Fruit fly (Drosophila melanogaster): ENCODE data around the gene CG15888.

The CG15888 gene

dm6 chr3R:13286118-13286579, at the start of gene CG15888:
TSS of gene CG15888 (minus strand) at chr3R:13286529.
- TF ChIP-seq noc (tag; optimal IDR thresholded peaks at IDR 0.05): no peak

dm6 chr3R:13334007-13334406, 47.7 kb upstream of the CG15888 start, which contains the start of gene PK2-R2:
TSS of gene PK2-R2 (minus strand) at chr3R:13334166.
- TF ChIP-seq noc (tag; optimal IDR thresholded peaks at IDR 0.05): no peak

- no peak for TF ChIP-seq noc (tag; optimal IDR thresholded peaks at IDR 0.05)
Observed at dm6 chr3R:13333031-13333430, 46.7 kb upstream of the CG15888 start.

dm6 chr3R:13319873-13320272, 33.5 kb upstream of the CG15888 start:
- TF ChIP-seq noc (tag; optimal IDR thresholded peaks at IDR 0.05): no peak

dm6 chr3R:13319170-13319569, 32.8 kb upstream of the CG15888 start, which contains the start of gene CG45080:
TSS of gene CG45080 (minus strand) at chr3R:13319270.
- no peak for TF ChIP-seq noc (tag; optimal IDR thresholded peaks at IDR 0.05)

- TF ChIP-seq noc (tag; optimal IDR thresholded peaks at IDR 0.05): no peak
Observed at dm6 chr3R:13313088-13313487, 26.8 kb upstream of the CG15888 start, which contains the start of gene CG44142. TSS of gene CG44142 (minus strand) at chr3R:13313188.

dm6 chr3R:13309133-13309711, 22.9 kb upstream of the CG15888 start:
- TF ChIP-seq noc (tag; optimal IDR thresholded peaks at IDR 0.05): no peak

dm6 chr3R:13306595-13306994, 20.3 kb upstream of the CG15888 start:
- no peak for TF ChIP-seq noc (tag; optimal IDR thresholded peaks at IDR 0.05)

dm6 chr3R:13305318-13305899, 19.1 kb upstream of the CG15888 start:
- TF ChIP-seq noc (tag; optimal IDR thresholded peaks at IDR 0.05): no peak

dm6 chr3R:13304512-13305069, 18.3 kb upstream of the CG15888 start:
- TF ChIP-seq noc (tag; optimal IDR thresholded peaks at IDR 0.05): no peak

- TF ChIP-seq noc (tag; optimal IDR thresholded peaks at IDR 0.05): no peak
Observed at dm6 chr3R:13303126-13303525, 16.8 kb upstream of the CG15888 start, which contains the start of gene CG43208. TSS of gene CG43208 (plus strand) at chr3R:13303426.

- no peak for TF ChIP-seq noc (tag; optimal IDR thresholded peaks at IDR 0.05)
Observed at dm6 chr3R:13302348-13302747, 16.0 kb upstream of the CG15888 start, which contains the start of gene CG32473. TSS of gene CG32473 (plus strand) at chr3R:13302648.

- no peak for TF ChIP-seq noc (tag; optimal IDR thresholded peaks at IDR 0.05)
Observed at dm6 chr3R:13298114-13298818, 11.9 kb upstream of the CG15888 start, which contains the start of gene CG8774. TSS of gene CG8774 (plus strand) at chr3R:13298768.

- peak; percentile 75 for TF ChIP-seq noc (tag; optimal IDR thresholded peaks at IDR 0.05)
Observed at dm6 chr3R:13294461-13294860, 8.1 kb upstream of the CG15888 start, which contains the start of gene CG8773. TSS of gene CG8773 (plus strand) at chr3R:13294748.

- no peak for TF ChIP-seq noc (tag; optimal IDR thresholded peaks at IDR 0.05)
Observed at dm6 chr3R:13293148-13293756, 6.9 kb upstream of the CG15888 start, which contains the start of gene wntD. TSS of gene wntD (minus strand) at chr3R:13293198.

- no peak for TF ChIP-seq noc (tag; optimal IDR thresholded peaks at IDR 0.05)
Observed at dm6 chr3R:13290329-13290728, 4.0 kb upstream of the CG15888 start, which contains the start of gene Osi22. TSS of gene Osi22 (plus strand) at chr3R:13290629.

All from whole organism, larva.